Worm (Caenorhabditis elegans) whole organism, L4 larva: ENCODE data around the gene K09G1.1.

Source experiments
- ama-1 ChIP-seq: fragments of 150-350 bp; optimal IDR thresholded peaks from 2 replicates; lab custom pipeline; 2014; ENCODE audit warnings: inconsistent platforms, mixed read lengths
- ceh-82 ChIP-seq: sonication (generic microtip); optimal IDR thresholded peaks from 2 replicates; lab custom pipeline; 2017; ENCODE audit warnings: missing biosample characterization, missing genetic modification characterization
- egl-43 ChIP-seq: fragments of 200-800 bp; sonication (Bioruptor generic); IDR thresholded peaks from 2 replicates; pipeline ENCODE4 v1.3.6; 2022; ENCODE audit warnings: missing genetic modification reagents, missing genetic modification characterization, missing compliant biosample characterization
- hif-1 ChIP-seq, 2 experiments: sonication (generic microtip); optimal IDR thresholded peaks; 2 replicates each; lab custom pipeline; 2016 to 2017; ENCODE audit warnings: missing compliant biosample characterization in 2 of 2, missing genetic modification characterization in 2 of 2, missing genetic modification reagents in 2 of 2, missing genotype in 2 of 2, mild to moderate bottlenecking in 1 of 2
- lin-15B ChIP-seq: fragments of 150-350 bp; sonication (generic microtip); optimal IDR thresholded peaks from 3 replicates; lab custom pipeline; 2014; ENCODE audit warnings: missing biosample characterization, missing genetic modification characterization
- lsy-2 ChIP-seq, 2 experiments: fragments of 150-350 bp in 1 of 2; sonication (generic microtip) in 1 of 2; optimal IDR thresholded peaks; 2 replicates each; lab custom pipeline; 2014 to 2017; ENCODE audit warnings: missing biosample characterization in 2 of 2, missing genetic modification characterization in 2 of 2
- madf-9 ChIP-seq: fragments of 200-800 bp; sonication (Bioruptor generic); conservative IDR thresholded peaks from 2 replicates; pipeline ENCODE4 v1.3.6; 2022; ENCODE audit warnings: missing genetic modification reagents, missing genetic modification characterization, missing compliant biosample characterization
- mdl-1 ChIP-seq, 2 experiments: fragments of 150-350 bp in 1 of 2; sonication (generic microtip) in 1 of 2; optimal IDR thresholded peaks; 2 replicates each; lab custom pipeline; 2014 to 2017; ENCODE audit warnings: missing biosample characterization in 2 of 2, missing genetic modification characterization in 2 of 2
- mes-2 ChIP-seq: sonication (generic microtip); optimal IDR thresholded peaks from 2 replicates; lab custom pipeline; 2016; ENCODE audit warnings: missing genotype, mild to moderate bottlenecking, missing genetic modification characterization, missing compliant biosample characterization; ENCODE audit not compliant: poor library complexity, severe bottlenecking
- nhr-76 ChIP-seq: fragments of 150-350 bp; optimal IDR thresholded peaks from 2 replicates; lab custom pipeline; 2014; ENCODE audit warnings: missing biosample characterization, missing genetic modification characterization
- nhr-77 ChIP-seq: fragments of 150-350 bp; optimal IDR thresholded peaks from 2 replicates; lab custom pipeline; 2014; ENCODE audit warnings: missing biosample characterization, missing genetic modification characterization
- sdz-12 ChIP-seq: fragments of 200-800 bp; sonication (Bioruptor generic); optimal IDR thresholded peaks from 2 replicates; lab custom pipeline; 2018; ENCODE audit warnings: mild to moderate bottlenecking, missing genetic modification characterization, missing compliant biosample characterization
- snpc-4 ChIP-seq: fragments of 150-350 bp; optimal IDR thresholded peaks from 2 replicates; lab custom pipeline; 2014; ENCODE audit warnings: missing biosample characterization, missing genetic modification characterization

ce11 chrV:9621437-9621836 lies 38.1 kb downstream of the K09G1.1 start:
- TF ChIP-seq mdl-1 (tag; optimal IDR thresholded peaks at IDR 0.05; lab: Kevin White, UChicago) (no peak), madf-9 (GFP tag; lab: Robert Waterston, UW) (no peak), mes-2 (tag; lab: Kevin White, UChicago) (no peak), lsy-2 (tag; optimal IDR thresholded peaks at IDR 0.05; lab: Kevin White, UChicago) (no peak), lin-15B (no peak), ceh-82 (tag; lab: Kevin White, UChicago) (no peak), sdz-12 (no peak), snpc-4 (tag; lab: Kevin White, UChicago) (no peak), nhr-77 (tag; lab: Kevin White, UChicago) (no peak), ama-1 (lab: Kevin White, UChicago) (no peak), nhr-76 (tag; lab: Kevin White, UChicago) (no peak), egl-43 (GFP tag; lab: Robert Waterston, UW) (no peak), hif-1 (tag; optimal IDR thresholded peaks at IDR 0.05; lab: Kevin White, UChicago) (no peak)
